Worm (Caenorhabditis elegans): ENCODE measurements around the gene C55A6.4.

ce11 chrV:11532964-11533363, 15.3 kb upstream of the C55A6.4 start:
- no peak for TF ChIP-seq nfya-1 (tag; optimal IDR thresholded peaks at IDR 0.05; ENCODE audit: insufficient read depth)
- peak; percentile 5 for TF ChIP-seq egl-27 (tag; optimal IDR thresholded peaks at IDR 0.05)
- no peak for TF ChIP-seq ztf-4 (tag; optimal IDR thresholded peaks at IDR 0.05)
- peak; percentile 7 for TF ChIP-seq tbx-2 (tag; optimal IDR thresholded peaks at IDR 0.05)
- TF ChIP-seq unc-39 (tag; optimal IDR thresholded peaks at IDR 0.05), result no peak
- TF ChIP-seq lsy-12 (tag; optimal IDR thresholded peaks at IDR 0.05), result no peak
- TF ChIP-seq snpc-4 (tag; optimal IDR thresholded peaks at IDR 0.05), result no peak
- TF ChIP-seq fkh-10 (GFP tag; optimal IDR thresholded peaks at IDR 0.05), result no peak
- TF ChIP-seq mdl-1 (tag; optimal IDR thresholded peaks at IDR 0.05), result no peak
- TF ChIP-seq unc-62 (GFP tag; optimal IDR thresholded peaks at IDR 0.05), result no peak
- no peak for TF ChIP-seq R02D3.7 (tag; optimal IDR thresholded peaks at IDR 0.05)
- TF ChIP-seq elt-1 (tag; optimal IDR thresholded peaks at IDR 0.05), result peak; percentile 53
- no peak for TF ChIP-seq lin-39 (tag; optimal IDR thresholded peaks at IDR 0.05)
- no peak for TF ChIP-seq ZK546.5 (tag; optimal IDR thresholded peaks at IDR 0.05)
